Worm (Caenorhabditis elegans): ENCODE results near the gene clec-121.

Gene clec-121

ce11 chrII:3151615-3152014 is 49.5 kb downstream of the clec-121 start, which contains the start of the genes T10D4.14 and T10D4.19:
Gene T10D4.14, minus strand, starts transcription at chrII:3151715.
Gene T10D4.19, plus strand, starts transcription at chrII:3151918.
- TF ChIP-seq lsy-2 (tag; optimal IDR thresholded peaks at IDR 0.05), result no peak
- no peak for TF ChIP-seq nhr-76 (tag; optimal IDR thresholded peaks at IDR 0.05)
- no peak for TF ChIP-seq ceh-63 (GFP tag; optimal IDR thresholded peaks at IDR 0.05)
- no peak for TF ChIP-seq egl-27 (tag; optimal IDR thresholded peaks at IDR 0.05)
- no peak for TF ChIP-seq dsc-1 (tag; optimal IDR thresholded peaks at IDR 0.05)
- no peak for TF ChIP-seq C34B4.2 (tag; optimal IDR thresholded peaks at IDR 0.05)
- TF ChIP-seq rnt-1 (tag; optimal IDR thresholded peaks at IDR 0.05), result no peak
- no peak for TF ChIP-seq C16A3.4 (tag; optimal IDR thresholded peaks at IDR 0.05)
- no peak for TF ChIP-seq lir-3 (tag; optimal IDR thresholded peaks at IDR 0.05; ENCODE audit: poor library complexity)
- no peak for TF ChIP-seq egl-13 (tag; optimal IDR thresholded peaks at IDR 0.05)
- TF ChIP-seq elt-2 (tag; optimal IDR thresholded peaks at IDR 0.05), result no peak
- TF ChIP-seq hlh-17 (GFP tag; optimal IDR thresholded peaks at IDR 0.05; ENCODE audit: borderline replicate concordance), result no peak
- TF ChIP-seq sox-4 (tag; optimal IDR thresholded peaks at IDR 0.05), result no peak
- TF ChIP-seq tlp-1 (tag; optimal IDR thresholded peaks at IDR 0.05), result no peak
- no peak for TF ChIP-seq pag-3 (tag; optimal IDR thresholded peaks at IDR 0.05; ENCODE audit: borderline replicate concordance, insufficient read depth)
- no peak for TF ChIP-seq mef-2 (tag; optimal IDR thresholded peaks at IDR 0.05)
- no peak for TF ChIP-seq nhr-19 (GFP tag; conservative IDR thresholded peaks at IDR 0.05)
